Worm (Caenorhabditis elegans) whole organism, L3 larva: ENCODE data around the gene E04F6.9.

Experiments used
- ceh-82 ChIP-seq: fragments of 150-350 bp; optimal IDR thresholded peaks from 2 replicates; lab custom pipeline; 2014; ENCODE audit warnings: missing biosample characterization, missing genetic modification characterization
- fkh-10 ChIP-seq: sonication (generic microtip); optimal IDR thresholded peaks from 2 replicates; lab custom pipeline; 2017; ENCODE audit warnings: missing biosample characterization, missing genetic modification reagents, missing genetic modification characterization
- pha-4 ChIP-seq: fragments of 150-350 bp; optimal IDR thresholded peaks from 2 replicates; lab custom pipeline; 2014; ENCODE audit warnings: missing biosample characterization, missing genetic modification reagents, missing genetic modification characterization
- ztf-11 ChIP-seq: fragments of 150-350 bp; optimal IDR thresholded peaks from 2 replicates; lab custom pipeline; 2014; ENCODE audit warnings: missing biosample characterization, missing genetic modification characterization

- TF ChIP-seq ceh-82 (tag; lab: Kevin White, UChicago) = no peak
- TF ChIP-seq pha-4 (tag; lab: Kevin White, UChicago) = no peak
- no peak for TF ChIP-seq fkh-10 (GFP tag; lab: Kevin White, UChicago)
- no peak for TF ChIP-seq ztf-11 (tag; lab: Kevin White, UChicago)
Observed at ce11 chrII:7251978-7252377, 40.0 kb upstream of the E04F6.9 start, which contains the start of the genes prx-13 and ada-2.
